Fruit fly (Drosophila melanogaster): ENCODE measurements around the gene CG10405.

- TF ChIP-seq CG7556 (GFP tag; optimal IDR thresholded peaks at IDR 0.05) = no peak
- no peak for TF ChIP-seq Elba2 (GFP tag; optimal IDR thresholded peaks at IDR 0.05)
- no peak for TF ChIP-seq lmd (GFP tag; IDR thresholded peaks at IDR 0.05)
Observed at dm6 chr3R:16441367-16441923, 12.8 kb upstream of the CG10405 start, which contains the start of gene ema.
